Fruit fly (Drosophila melanogaster): ENCODE results near the gene CG5953.

Gene CG5953

dm6 chr2L:16519582-16520474 is 12.8 kb downstream of the CG5953 start (continued):
- TF ChIP-seq pan (optimal IDR thresholded peaks at IDR 0.05), result no peak
- TF ChIP-seq pan (GFP tag; optimal IDR thresholded peaks at IDR 0.05 in 1 of 2, IDR thresholded peaks at IDR 0.05 in 1 of 2), result peak in 1 of 2 experiments; percentile 29
- no peak for TF ChIP-seq gsb-n (tag; optimal IDR thresholded peaks at IDR 0.05)
- peak; percentile 20 for TF ChIP-seq Sox100B (GFP tag; optimal IDR thresholded peaks at IDR 0.05)
- no peak for TF ChIP-seq Doc2 (GFP tag; IDR thresholded peaks at IDR 0.05)
- TF ChIP-seq yki (optimal IDR thresholded peaks at IDR 0.05), result peak; percentile 71
- TF ChIP-seq D19A (tag; optimal IDR thresholded peaks at IDR 0.05), result peak; percentile 99
- no peak for TF ChIP-seq CG18764 (GFP tag; optimal IDR thresholded peaks at IDR 0.05)
- TF ChIP-seq Dll (GFP tag; IDR thresholded peaks at IDR 0.05; ENCODE audit: partially characterized antibody), result 0 out of 4 replicates have a peak, but pooled peaks have one; percentile 18
- 0 out of 2 replicates have a peak, but pooled peaks have one; percentile 16 for TF ChIP-seq sim (GFP tag; IDR thresholded peaks at IDR 0.05)
- TF ChIP-seq CG15073 (GFP tag; optimal IDR thresholded peaks at IDR 0.05), result no peak
- peak; percentile 63; the same call in 1 of the 3 replicates for TF ChIP-seq gce (GFP tag; IDR thresholded peaks at IDR 0.05)
- TF ChIP-seq Mrtf (GFP tag; IDR thresholded peaks at IDR 0.05), result no peak
- TF ChIP-seq CG30403 (GFP tag; optimal IDR thresholded peaks at IDR 0.05), result peak; percentile 42
- TF ChIP-seq chinmo (GFP tag; IDR thresholded peaks at IDR 0.05; ENCODE audit: partially characterized antibody), result peak; percentile 61; the same call in 1 of the 4 replicates
- TF ChIP-seq lmd (GFP tag; IDR thresholded peaks at IDR 0.05), result peak; percentile 50
- peak; percentile 20 for TF ChIP-seq CG2116 (GFP tag; optimal IDR thresholded peaks at IDR 0.05)
- no peak for TF ChIP-seq HLHmδ (GFP tag; optimal IDR thresholded peaks at IDR 0.05)
- no peak for TF ChIP-seq CG10147 (GFP tag; optimal IDR thresholded peaks at IDR 0.05)
- TF ChIP-seq CG11398 (GFP tag; optimal IDR thresholded peaks at IDR 0.05), result no peak
- TF ChIP-seq bab2 (GFP tag; optimal IDR thresholded peaks at IDR 0.05), result peak; percentile 27
- TF ChIP-seq CG15479 (GFP tag; optimal IDR thresholded peaks at IDR 0.05), result no peak
- TF ChIP-seq cwo (GFP tag; optimal IDR thresholded peaks at IDR 0.05), result peak; percentile 1
- TF ChIP-seq CG18599 (GFP tag; optimal IDR thresholded peaks at IDR 0.05), result peak; percentile 61
- TF ChIP-seq Hmr (GFP tag; optimal IDR thresholded peaks at IDR 0.05), result peak; percentile 43
- peak; percentile 70 for TF ChIP-seq Med (GFP tag)
- peak; percentile 58 for TF ChIP-seq nmo (GFP tag; optimal IDR thresholded peaks at IDR 0.05)
- TF ChIP-seq insv (GFP tag; optimal IDR thresholded peaks at IDR 0.05), result no peak
- TF ChIP-seq btn (GFP tag; optimal IDR thresholded peaks at IDR 0.05), result no peak
- TF ChIP-seq toy (GFP tag; IDR thresholded peaks at IDR 0.05), result 0 out of 2 replicates have a peak, but pooled peaks have one; percentile 30
- no peak for TF ChIP-seq cas (GFP tag; IDR thresholded peaks at IDR 0.05)
- peak; percentile 4; the same call in 1 of the 2 replicates for TF ChIP-seq slbo (GFP tag; IDR thresholded peaks at IDR 0.05)
- peak; percentile 37 for TF ChIP-seq CG10431 (GFP tag; optimal IDR thresholded peaks at IDR 0.05)
- no peak for TF ChIP-seq gro (GFP tag; optimal IDR thresholded peaks at IDR 0.05)
- TF ChIP-seq Adf1 (GFP tag; IDR thresholded peaks at IDR 0.05), result peak; percentile 34; the same call in 1 of the 2 replicates
- peak; percentile 13 for TF ChIP-seq MTF-1 (GFP tag; optimal IDR thresholded peaks at IDR 0.05; ENCODE audit: borderline replicate concordance)
- TF ChIP-seq CG8388 (GFP tag; optimal IDR thresholded peaks at IDR 0.05), result no peak
- peak; percentile 56 for TF ChIP-seq Xrp1 (GFP tag; IDR thresholded peaks at IDR 0.05)
- peak; percentile 79 for TF ChIP-seq ci (GFP tag; IDR thresholded peaks at IDR 0.05)
- TF ChIP-seq Optix (GFP tag; IDR thresholded peaks at IDR 0.05), result no peak; the same call in 2 of the 3 replicates
- TF ChIP-seq sisA (GFP tag; IDR thresholded peaks at IDR 0.05), result no peak
- TF ChIP-seq gcm (GFP tag; optimal IDR thresholded peaks at IDR 0.05), result peak; percentile 38
- TF ChIP-seq CG16813 (GFP tag; IDR thresholded peaks at IDR 0.05; ENCODE audit: partially characterized antibody), result no peak
- TF ChIP-seq ssp (GFP tag; IDR thresholded peaks at IDR 0.05), result no peak
- TF ChIP-seq eyg (GFP tag; optimal IDR thresholded peaks at IDR 0.05), result no peak
- peak; percentile 11 for TF ChIP-seq Mes4 (GFP tag; optimal IDR thresholded peaks at IDR 0.05)
- TF ChIP-seq CG13424 (tag; optimal IDR thresholded peaks at IDR 0.05), result peak; percentile 56
- no peak for TF ChIP-seq tx (GFP tag; optimal IDR thresholded peaks at IDR 0.05)
- TF ChIP-seq stc (GFP tag; IDR thresholded peaks at IDR 0.05), result peak; percentile 30; the same call in 1 of the 2 replicates
